Worm (Caenorhabditis elegans) whole organism, young adult: ENCODE measurements around the gene F54F7.2.

Experiments
- B0035.1 ChIP-seq: sonication (generic microtip); optimal IDR thresholded peaks from 2 replicates; lab custom pipeline; 2016; ENCODE audit warnings: missing genetic modification characterization, mild to moderate bottlenecking, missing compliant biosample characterization, missing genotype, missing genetic modification reagents
- F49E8.2 ChIP-seq: sonication (generic microtip); optimal IDR thresholded peaks from 3 replicates; lab custom pipeline; 2017; ENCODE audit warnings: missing genetic modification characterization, mild to moderate bottlenecking, missing compliant biosample characterization, antibody characterized with exemption, moderate library complexity; ENCODE audit not compliant: insufficient read depth
- attf-3 ChIP-seq: fragments of 200-800 bp; sonication (Bioruptor generic); conservative IDR thresholded peaks from 2 replicates; pipeline ENCODE4 v1.3.6; 2022; ENCODE audit warnings: missing genetic modification reagents, missing genetic modification characterization, missing compliant biosample characterization
- cebp-1 ChIP-seq, 2 experiments: fragments of 200-800 bp in 1 of 2; sonication (Bioruptor generic) in 1 of 2; sonication (generic microtip) in 1 of 2; IDR thresholded peaks in 1 of 2; optimal IDR thresholded peaks in 1 of 2; 2 replicates each; pipeline versions ENCODE4 v1.3.6 to Lab custom; 2017 to 2022; ENCODE audit warnings: missing compliant biosample characterization in 2 of 2, missing genetic modification characterization in 2 of 2, mild to moderate bottlenecking in 1 of 2, missing genetic modification reagents in 1 of 2, moderate library complexity in 1 of 2
- efl-1 ChIP-seq: fragments of 150-350 bp; optimal IDR thresholded peaks from 2 replicates; lab custom pipeline; 2014; ENCODE audit warnings: missing biosample characterization, missing genetic modification reagents, missing genetic modification characterization
- gei-17 ChIP-seq: fragments of 200-800 bp; sonication (Bioruptor generic); optimal IDR thresholded peaks from 2 replicates; lab custom pipeline; 2018; ENCODE audit warnings: mild to moderate bottlenecking, missing genetic modification characterization, missing compliant biosample characterization
- nfya-1 ChIP-seq: sonication (generic microtip); optimal IDR thresholded peaks from 2 replicates; lab custom pipeline; 2017; ENCODE audit warnings: antibody characterized with exemption, missing compliant biosample characterization, missing genetic modification characterization, borderline replicate concordance; ENCODE audit not compliant: insufficient read depth
- snpc-4 ChIP-seq, 5 experiments: fragments of 150-350 bp in 1 of 5; sonication (generic microtip) in 4 of 5; optimal IDR thresholded peaks; 2 replicates each; lab custom pipeline; 2014 to 2018; ENCODE audit warnings: missing genetic modification characterization in 5 of 5, missing biosample characterization in 3 of 5, antibody characterized with exemption in 2 of 5, mild to moderate bottlenecking in 2 of 5, missing compliant biosample characterization in 2 of 5, missing genotype in 2 of 5, moderate library complexity in 2 of 5, missing genetic modification reagents in 1 of 5

ce11 chrX:11798057-11798555, 45.4 kb upstream of the F54F7.2 start, which contains the start of gene rsd-3:
- TF ChIP-seq nfya-1 (tag; lab: Kevin White, UChicago), result no peak
- TF ChIP-seq gei-17 (GFP tag; lab: Kevin White, UChicago), result peak; percentile 5
- no peak for TF ChIP-seq F49E8.2 (tag; lab: Kevin White, UChicago)
- no peak for TF ChIP-seq efl-1 (GFP tag; lab: Kevin White, UChicago)
- TF ChIP-seq snpc-4 (GFP tag; optimal IDR thresholded peaks at IDR 0.05; lab: Kevin White, UChicago), result no peak
- TF ChIP-seq snpc-4 (tag; optimal IDR thresholded peaks at IDR 0.05; lab: Kevin White, UChicago), result peak in 1 of 4 experiments; percentile 33
- TF ChIP-seq cebp-1 (GFP tag; IDR thresholded peaks at IDR 0.05; lab: Robert Waterston, UW), result no peak
- TF ChIP-seq cebp-1 (tag; optimal IDR thresholded peaks at IDR 0.05; lab: Kevin White, UChicago), result peak; percentile 71
- TF ChIP-seq attf-3 (GFP tag; lab: Robert Waterston, UW), result no peak
- TF ChIP-seq B0035.1 (tag; lab: Kevin White, UChicago), result no peak
